Worm (Caenorhabditis elegans) whole organism, early embryonic: Measurements from ENCODE around the gene C29F9.5.

ENCODE experiments used
- B0310.2 ChIP-seq: sonication (generic microtip); optimal IDR thresholded peaks from 2 replicates; lab custom pipeline; 2016; ENCODE audit warnings: mild to moderate bottlenecking, missing genetic modification characterization, missing compliant biosample characterization
- F13C5.2 ChIP-seq: sonication (generic microtip); optimal IDR thresholded peaks from 2 replicates; lab custom pipeline; 2017; ENCODE audit warnings: mild to moderate bottlenecking, missing genetic modification characterization, inconsistent platforms, missing compliant biosample characterization
- aly-1 ChIP-seq: sonication (generic microtip); optimal IDR thresholded peaks from 2 replicates; lab custom pipeline; 2016; ENCODE audit warnings: missing genetic modification characterization, missing compliant biosample characterization
- ama-1 ChIP-seq: fragments of 150-350 bp; optimal IDR thresholded peaks from 2 replicates; lab custom pipeline; 2014
- ceh-13 ChIP-seq: fragments of 200-800 bp; sonication (Bioruptor generic); optimal IDR thresholded peaks from 2 replicates; lab custom pipeline; 2018; ENCODE audit warnings: mild to moderate bottlenecking, missing genetic modification characterization, missing compliant biosample characterization
- ceh-36 ChIP-seq: sonication (generic microtip); optimal IDR thresholded peaks from 2 replicates; lab custom pipeline; 2016; ENCODE audit warnings: missing genetic modification characterization, inconsistent platforms, missing compliant biosample characterization
- ets-7 ChIP-seq: sonication (generic microtip); optimal IDR thresholded peaks from 2 replicates; lab custom pipeline; 2016; ENCODE audit warnings: missing genotype, missing genetic modification characterization, missing compliant biosample characterization
- flt-1 ChIP-seq: fragments of 200-800 bp; sonication (Bioruptor generic); IDR thresholded peaks from 2 replicates; pipeline ENCODE4 v1.3.6; 2022; ENCODE audit warnings: missing genetic modification characterization, missing compliant biosample characterization
- hmbx-1 ChIP-seq: sonication (generic microtip); optimal IDR thresholded peaks from 2 replicates; lab custom pipeline; 2016; ENCODE audit warnings: mild to moderate bottlenecking, missing genetic modification characterization, missing compliant biosample characterization
- hmg-4 ChIP-seq: fragments of 200-800 bp; sonication (Bioruptor generic); optimal IDR thresholded peaks from 2 replicates; lab custom pipeline; 2018; ENCODE audit warnings: mild to moderate bottlenecking, missing genetic modification characterization, missing compliant biosample characterization
- pes-1 ChIP-seq: fragments of 200-800 bp; sonication (Bioruptor generic); IDR thresholded peaks from 2 replicates; pipeline ENCODE4 v1.3.6; 2022; ENCODE audit warnings: missing genetic modification reagents, missing genetic modification characterization, missing compliant biosample characterization
- sea-1 ChIP-seq: fragments of 200-800 bp; sonication (Bioruptor generic); conservative IDR thresholded peaks from 2 replicates; pipeline ENCODE4 v1.3.6; 2022; ENCODE audit warnings: missing genetic modification characterization, missing compliant biosample characterization
- tbx-37 ChIP-seq: fragments of 200-800 bp; sonication (Bioruptor generic); conservative IDR thresholded peaks from 2 replicates; pipeline ENCODE4 v1.3.6; 2022; ENCODE audit warnings: missing genetic modification reagents, missing genetic modification characterization, missing compliant biosample characterization
- tra-4 ChIP-seq: sonication (generic microtip); optimal IDR thresholded peaks from 2 replicates; lab custom pipeline; 2017; ENCODE audit warnings: missing genetic modification characterization, missing compliant biosample characterization

- TF ChIP-seq ceh-13 (no peak), flt-1 (GFP tag; lab: Robert Waterston, UW) (no peak), ceh-36 (tag; lab: Kevin White, UChicago) (no peak), ama-1 (no peak), sea-1 (GFP tag; lab: Robert Waterston, UW) (no peak), F13C5.2 (tag; lab: Kevin White, UChicago) (no peak), ets-7 (tag; lab: Kevin White, UChicago) (no peak), hmbx-1 (no peak), B0310.2 (no peak), pes-1 (GFP tag; lab: Robert Waterston, UW) (no peak), aly-1 (tag; lab: Kevin White, UChicago) (no peak), tbx-37 (GFP tag; lab: Robert Waterston, UW) (no peak), tra-4 (tag; lab: Kevin White, UChicago) (no peak), hmg-4 (GFP tag; lab: Kevin White, UChicago) (no peak)
These were observed 14.8 kb downstream of the C29F9.5 start, which contains the start of gene pals-22 for ce11 chrIII:132118-132517.
